Fruit fly (Drosophila melanogaster): ENCODE results near the gene pes.
A peak's percentile ranks its signal among the peaks of the same experiment; 100 is the strongest.

pes gene

dm6 chr2L:7956310-7957067, 37.5 kb downstream of the pes start (continued):
- TF ChIP-seq Gug (GFP tag; IDR thresholded peaks at IDR 0.05): peak; percentile 52; the same call in 1 of the 2 replicates
- TF ChIP-seq Eip93F (GFP tag; optimal IDR thresholded peaks at IDR 0.05): no peak
- TF ChIP-seq Eip78C (GFP tag): peak; percentile 73
- TF ChIP-seq ss (GFP tag; optimal IDR thresholded peaks at IDR 0.05): no peak
- no peak for TF ChIP-seq CG6792 (GFP tag; optimal IDR thresholded peaks at IDR 0.05)
- no peak for TF ChIP-seq fkh (GFP tag; optimal IDR thresholded peaks at IDR 0.05)
- TF ChIP-seq lz (GFP tag; optimal IDR thresholded peaks at IDR 0.05): no peak
- no peak for TF ChIP-seq dac (GFP tag; optimal IDR thresholded peaks at IDR 0.05)
- peak; percentile 10 for TF ChIP-seq CG3919 (GFP tag; optimal IDR thresholded peaks at IDR 0.05)
- no peak for TF ChIP-seq CG9139 (GFP tag; optimal IDR thresholded peaks at IDR 0.05)
- no peak for TF ChIP-seq fd59A (GFP tag; optimal IDR thresholded peaks at IDR 0.05)
- no peak for TF ChIP-seq CG6808 (GFP tag; optimal IDR thresholded peaks at IDR 0.05)
- TF ChIP-seq Sox102F (GFP tag; optimal IDR thresholded peaks at IDR 0.05): no peak
- TF ChIP-seq Hr38 (GFP tag; optimal IDR thresholded peaks at IDR 0.05): no peak
- no peak for TF ChIP-seq Ets21C (GFP tag; optimal IDR thresholded peaks at IDR 0.05)
- TF ChIP-seq Ets96B (tag; optimal IDR thresholded peaks at IDR 0.05): no peak
- no peak for TF ChIP-seq CG10669 (GFP tag; optimal IDR thresholded peaks at IDR 0.05)
- peak; percentile 21 for TF ChIP-seq acj6 (GFP tag; optimal IDR thresholded peaks at IDR 0.05)
- TF ChIP-seq CG6163 (GFP tag; IDR thresholded peaks at IDR 0.05): peak; percentile 44; the same call in 2 of the 3 replicates
- no peak for TF ChIP-seq Met (GFP tag; optimal IDR thresholded peaks at IDR 0.05)
- TF ChIP-seq svp (GFP tag): peak; percentile 47
- no peak for TF ChIP-seq cyc (GFP tag; optimal IDR thresholded peaks at IDR 0.05)
- no peak for TF ChIP-seq Smox (GFP tag; optimal IDR thresholded peaks at IDR 0.05)
- peak; percentile 26 for TF ChIP-seq Sox14 (GFP tag; optimal IDR thresholded peaks at IDR 0.05)
- no peak for TF ChIP-seq CG8632 (GFP tag; optimal IDR thresholded peaks at IDR 0.05)
- no peak for TF ChIP-seq vri (GFP tag; optimal IDR thresholded peaks at IDR 0.05)
- no peak for TF ChIP-seq CG8319 (GFP tag; optimal IDR thresholded peaks at IDR 0.05)
- TF ChIP-seq Hr4 (GFP tag; optimal IDR thresholded peaks at IDR 0.05): peak; percentile 62
- TF ChIP-seq Lpt (GFP tag; optimal IDR thresholded peaks at IDR 0.05): no peak
- peak; percentile 4 for TF ChIP-seq CG11762 (GFP tag; optimal IDR thresholded peaks at IDR 0.05; ENCODE audit: insufficient read depth)
- TF ChIP-seq CG32006 (GFP tag; optimal IDR thresholded peaks at IDR 0.05): peak; percentile 76
- TF ChIP-seq CG16779 (tag; optimal IDR thresholded peaks at IDR 0.05): no peak
- no peak for TF ChIP-seq pdm3 (GFP tag; optimal IDR thresholded peaks at IDR 0.05)
- TF ChIP-seq CG1621 (tag; optimal IDR thresholded peaks at IDR 0.05): no peak

DNA sequence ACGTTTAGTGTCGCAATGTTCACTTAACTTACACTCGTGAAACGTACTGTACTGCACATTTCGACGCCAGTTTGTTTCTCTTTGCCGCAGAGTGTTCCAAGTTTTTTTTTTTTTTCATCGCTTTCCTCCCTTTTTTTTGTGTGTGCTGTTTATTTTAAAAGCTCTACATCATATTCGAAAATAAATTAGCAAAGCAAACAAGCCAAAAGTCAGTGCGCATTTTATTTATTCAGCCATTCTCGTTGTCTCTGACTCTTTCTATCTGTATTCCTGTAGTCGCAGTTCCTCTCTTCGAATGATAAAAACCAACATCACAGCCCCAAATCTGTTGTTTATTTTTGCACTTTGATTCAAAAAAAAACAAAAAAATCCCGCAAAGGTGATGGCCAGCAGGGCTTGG, 39.4 kb downstream of the pes start:
- TF ChIP-seq CG3032 (tag; optimal IDR thresholded peaks at IDR 0.05): no peak
- TF ChIP-seq ss (GFP tag; optimal IDR thresholded peaks at IDR 0.05): no peak
- TF ChIP-seq esn (GFP tag; optimal IDR thresholded peaks at IDR 0.05): no peak
- no peak for TF ChIP-seq CG8119 (GFP tag; IDR thresholded peaks at IDR 0.05)
- peak; percentile 38 for TF ChIP-seq fkh (GFP tag; optimal IDR thresholded peaks at IDR 0.05)
- TF ChIP-seq CG32006 (GFP tag; optimal IDR thresholded peaks at IDR 0.05): no peak
- no peak for TF ChIP-seq Sox102F (GFP tag; optimal IDR thresholded peaks at IDR 0.05)
- peak; percentile 22 for TF ChIP-seq vri (GFP tag; optimal IDR thresholded peaks at IDR 0.05)
- TF ChIP-seq Hr38 (GFP tag; optimal IDR thresholded peaks at IDR 0.05): no peak
- peak; percentile 26 for TF ChIP-seq Eip78C (GFP tag)
- TF ChIP-seq CG31627 (GFP tag; optimal IDR thresholded peaks at IDR 0.05): no peak
- TF ChIP-seq Smox (GFP tag; optimal IDR thresholded peaks at IDR 0.05): peak; percentile 8
- no peak for TF ChIP-seq CG10669 (GFP tag; optimal IDR thresholded peaks at IDR 0.05)

Data from whole organism, prepupa.